Fruit fly (Drosophila melanogaster): ENCODE data around the gene Polr2B.

The Polr2B gene

dm6 chr3R:14095428-14095827 is 30.2 kb upstream of the Polr2B start (continued):
- peak; percentile 39 for TF ChIP-seq lab (GFP tag; optimal IDR thresholded peaks at IDR 0.05)
- peak; percentile 72 for TF ChIP-seq Ada2b (GFP tag; IDR thresholded peaks at IDR 0.05)
- no peak for TF ChIP-seq CG34376 (GFP tag; optimal IDR thresholded peaks at IDR 0.05)
- TF ChIP-seq CG17361 (GFP tag; IDR thresholded peaks at IDR 0.05), result 0 out of 3 replicates have a peak, but pooled peaks have one; percentile 32
- no peak for TF ChIP-seq sug (tag; optimal IDR thresholded peaks at IDR 0.05)
- TF ChIP-seq odd (GFP tag; optimal IDR thresholded peaks at IDR 0.05), result peak; percentile 44
- TF ChIP-seq Ravus (GFP tag; IDR thresholded peaks at IDR 0.05), result no peak
- no peak for TF ChIP-seq dati (GFP tag; IDR thresholded peaks at IDR 0.05)
- peak; percentile 57 for TF ChIP-seq CoRest (tag; optimal IDR thresholded peaks at IDR 0.05)
- no peak for TF ChIP-seq tna (GFP tag; IDR thresholded peaks at IDR 0.05; ENCODE audit: partially characterized antibody)
- no peak; the same call in 1 of the 2 replicates for TF ChIP-seq MBD-R2 (GFP tag; IDR thresholded peaks at IDR 0.05)
- peak; percentile 27; the same call in 1 of the 2 replicates for TF ChIP-seq E2f2 (GFP tag; IDR thresholded peaks at IDR 0.05)
- TF ChIP-seq Neu2 (GFP tag; optimal IDR thresholded peaks at IDR 0.05; ENCODE audit: borderline replicate concordance), result no peak
- TF ChIP-seq unpg (GFP tag; optimal IDR thresholded peaks at IDR 0.05), result peak; percentile 69
- no peak for TF ChIP-seq Spps (tag; optimal IDR thresholded peaks at IDR 0.05)
- peak in 1 of 2 experiments; percentile 12 for TF ChIP-seq eve (GFP tag; optimal IDR thresholded peaks at IDR 0.05)
- TF ChIP-seq Oaz (GFP tag; IDR thresholded peaks at IDR 0.05), result peak; percentile 36; the same call in 1 of the 2 replicates
- TF ChIP-seq BEAF-32 (GFP tag; optimal IDR thresholded peaks at IDR 0.05), result peak; percentile 9
- peak; percentile 46; the same call in 1 of the 2 replicates for TF ChIP-seq ssp (GFP tag; IDR thresholded peaks at IDR 0.05)
- no peak for TF ChIP-seq chinmo (GFP tag; IDR thresholded peaks at IDR 0.05; ENCODE audit: partially characterized antibody)
- no peak for TF ChIP-seq zf30C (GFP tag; optimal IDR thresholded peaks at IDR 0.05)
- no peak for TF ChIP-seq CG33213 (GFP tag; optimal IDR thresholded peaks at IDR 0.05)
- no peak for TF ChIP-seq CG11723 (GFP tag; optimal IDR thresholded peaks at IDR 0.05)
- no peak for TF ChIP-seq CG5953 (GFP tag; IDR thresholded peaks at IDR 0.05)
- no peak for TF ChIP-seq abd-A (tag; optimal IDR thresholded peaks at IDR 0.05)
- TF ChIP-seq CG4707 (GFP tag; optimal IDR thresholded peaks at IDR 0.05), result peak; percentile 9
- peak; percentile 61 for TF ChIP-seq phol (tag; optimal IDR thresholded peaks at IDR 0.05)
- no peak for TF ChIP-seq CG9215 (GFP tag; IDR thresholded peaks at IDR 0.05)
- peak; percentile 21 for TF ChIP-seq Six4 (GFP tag; optimal IDR thresholded peaks at IDR 0.05)
- no peak for TF ChIP-seq Lim3 (GFP tag; IDR thresholded peaks at IDR 0.05)
- TF ChIP-seq ham (GFP tag; IDR thresholded peaks at IDR 0.05), result no peak
- no peak for TF ChIP-seq CG8359 (GFP tag; optimal IDR thresholded peaks at IDR 0.05; ENCODE audit: borderline replicate concordance)
- no peak for TF ChIP-seq Kr (GFP tag; optimal IDR thresholded peaks at IDR 0.05)
- peak; percentile 72 for TF ChIP-seq CG2712 (tag; optimal IDR thresholded peaks at IDR 0.05)
- TF ChIP-seq fd96Cb (tag; optimal IDR thresholded peaks at IDR 0.05), result peak; percentile 53
- 0 out of 2 replicates have a peak, but pooled peaks have one; percentile 13 for TF ChIP-seq ranshi (GFP tag; IDR thresholded peaks at IDR 0.05)
- peak; percentile 48 for TF ChIP-seq CG10267 (tag; optimal IDR thresholded peaks at IDR 0.05)
- TF ChIP-seq CG1529 (GFP tag; optimal IDR thresholded peaks at IDR 0.05), result peak; percentile 10
- no peak for TF ChIP-seq D19B (GFP tag; optimal IDR thresholded peaks at IDR 0.05)
- TF ChIP-seq tio (GFP tag; optimal IDR thresholded peaks at IDR 0.05), result no peak
- TF ChIP-seq CG12391 (tag; optimal IDR thresholded peaks at IDR 0.05), result peak; percentile 60
- TF ChIP-seq kay (GFP tag; optimal IDR thresholded peaks at IDR 0.05), result no peak
- TF ChIP-seq CG10654 (GFP tag; optimal IDR thresholded peaks at IDR 0.05), result no peak
- peak; percentile 45; the same call in 1 of the 2 replicates for TF ChIP-seq seq (GFP tag; IDR thresholded peaks at IDR 0.05)
- peak; percentile 8 to 24 for TF ChIP-seq Pdp1 (GFP tag; optimal IDR thresholded peaks at IDR 0.05)
- TF ChIP-seq crc (GFP tag; optimal IDR thresholded peaks at IDR 0.05), result no peak
- peak; percentile 59 for TF ChIP-seq grau (tag; optimal IDR thresholded peaks at IDR 0.05)
- TF ChIP-seq Poxn (GFP tag; IDR thresholded peaks at IDR 0.05), result no peak
- no peak for TF ChIP-seq Lpt (GFP tag; optimal IDR thresholded peaks at IDR 0.05)
- TF ChIP-seq unc-4 (GFP tag; IDR thresholded peaks at IDR 0.05; ENCODE audit: partially characterized antibody), result no peak
- no peak for TF ChIP-seq HmgZ (tag; optimal IDR thresholded peaks at IDR 0.05)

Data from whole organism, embryonic.